Fruit fly (Drosophila melanogaster): ENCODE measurements around the gene alpha-Est10.

Gene alpha-Est10

DNA sequence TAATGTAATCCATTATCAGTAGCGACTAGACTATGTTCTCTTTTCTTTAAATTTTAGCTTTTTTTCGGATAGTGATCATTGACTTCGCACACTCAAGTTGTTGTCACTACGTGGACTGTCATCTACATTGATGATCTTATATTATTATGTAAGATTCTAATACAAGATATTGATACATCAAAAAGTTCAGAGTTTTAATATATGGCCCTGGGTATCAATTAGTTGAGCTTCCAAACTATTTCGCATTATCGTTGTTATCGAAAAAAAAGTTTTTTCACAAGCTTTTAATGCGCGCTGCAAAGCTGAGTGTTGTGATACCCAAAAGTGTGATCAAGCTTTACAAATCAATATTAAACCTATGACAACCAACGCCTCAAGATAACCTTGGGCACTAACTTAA, 1.5 kb downstream of the alpha-Est10 start (continued):
- no peak for TF ChIP-seq Trl (optimal IDR thresholded peaks at IDR 0.05)
- no peak for TF ChIP-seq Trl (GFP tag; optimal IDR thresholded peaks at IDR 0.05)
- TF ChIP-seq Spps (tag; optimal IDR thresholded peaks at IDR 0.05) = no peak
- TF ChIP-seq CG30020 (tag; optimal IDR thresholded peaks at IDR 0.05) = no peak
- no peak for TF ChIP-seq HLH3B (GFP tag; IDR thresholded peaks at IDR 0.05)
- peak; percentile 12; the same call in 1 of the 2 replicates for TF ChIP-seq CG32532 (GFP tag; IDR thresholded peaks at IDR 0.05)
- peak; percentile 9 for TF ChIP-seq CG15514 (GFP tag; optimal IDR thresholded peaks at IDR 0.05)
- TF ChIP-seq NFAT (GFP tag; IDR thresholded peaks at IDR 0.05) = peak; percentile 53; the same call in 1 of the 2 replicates
- TF ChIP-seq dan (GFP tag; IDR thresholded peaks at IDR 0.05) = no peak
- TF ChIP-seq p53 (GFP tag; optimal IDR thresholded peaks at IDR 0.05) = no peak
- TF ChIP-seq BtbVII (GFP tag; optimal IDR thresholded peaks at IDR 0.05) = no peak
- TF ChIP-seq CG11398 (GFP tag; optimal IDR thresholded peaks at IDR 0.05) = no peak
- TF ChIP-seq bsh (GFP tag; optimal IDR thresholded peaks at IDR 0.05) = no peak
- TF ChIP-seq MESR4 (GFP tag; optimal IDR thresholded peaks at IDR 0.05) = no peak
- no peak for TF ChIP-seq kni (GFP tag; optimal IDR thresholded peaks at IDR 0.05)
- TF ChIP-seq jumu (GFP tag; optimal IDR thresholded peaks at IDR 0.05) = no peak
- TF ChIP-seq zfh2 (GFP tag; optimal IDR thresholded peaks at IDR 0.05) = no peak
- TF ChIP-seq gro (GFP tag; optimal IDR thresholded peaks at IDR 0.05) = peak; percentile 67
- TF ChIP-seq crc (GFP tag; optimal IDR thresholded peaks at IDR 0.05) = no peak
- peak; percentile 23 for TF ChIP-seq unpg (GFP tag; optimal IDR thresholded peaks at IDR 0.05)
- no peak for TF ChIP-seq hth (optimal IDR thresholded peaks at IDR 0.05)
- TF ChIP-seq chif (GFP tag; optimal IDR thresholded peaks at IDR 0.05) = no peak
- TF ChIP-seq bowl (GFP tag; IDR thresholded peaks at IDR 0.05) = no peak
- TF ChIP-seq lola (GFP tag; optimal IDR thresholded peaks at IDR 0.05) = no peak
- peak; percentile 61 for TF ChIP-seq slbo (GFP tag; IDR thresholded peaks at IDR 0.05)
- TF ChIP-seq CG4424 (GFP tag; optimal IDR thresholded peaks at IDR 0.05) = peak; percentile 16
- TF ChIP-seq nerfin-2 (GFP tag; IDR thresholded peaks at IDR 0.05; ENCODE audit: partially characterized antibody) = peak; percentile 78
- peak; percentile 47; the same call in 1 of the 3 replicates for TF ChIP-seq ci (GFP tag; IDR thresholded peaks at IDR 0.05)
- TF ChIP-seq Meics (GFP tag; optimal IDR thresholded peaks at IDR 0.05) = peak; percentile 26
- TF ChIP-seq Asciz (GFP tag; optimal IDR thresholded peaks at IDR 0.05) = no peak
- TF ChIP-seq CG14965 (GFP tag; optimal IDR thresholded peaks at IDR 0.05; ENCODE audit: borderline replicate concordance) = no peak
- TF ChIP-seq Fer1 (GFP tag; optimal IDR thresholded peaks at IDR 0.05) = no peak
- no peak for TF ChIP-seq CG10565 (GFP tag; optimal IDR thresholded peaks at IDR 0.05)
- TF ChIP-seq CG2712 (tag; optimal IDR thresholded peaks at IDR 0.05) = no peak
- TF ChIP-seq ems (GFP tag; optimal IDR thresholded peaks at IDR 0.05) = peak; percentile 23
- TF ChIP-seq CG9727 (GFP tag; optimal IDR thresholded peaks at IDR 0.05) = peak; percentile 4
- no peak for TF ChIP-seq ham (GFP tag; IDR thresholded peaks at IDR 0.05)
- no peak for TF ChIP-seq h (optimal IDR thresholded peaks at IDR 0.05)
- no peak for TF ChIP-seq CG10274 (GFP tag; optimal IDR thresholded peaks at IDR 0.05)
- no peak for TF ChIP-seq Mrtf (GFP tag; IDR thresholded peaks at IDR 0.05)
- TF ChIP-seq CG1529 (GFP tag; optimal IDR thresholded peaks at IDR 0.05) = no peak
- no peak for TF ChIP-seq CG12942 (GFP tag; optimal IDR thresholded peaks at IDR 0.05)
- peak; percentile 62 for TF ChIP-seq CG16813 (GFP tag; IDR thresholded peaks at IDR 0.05; ENCODE audit: partially characterized antibody)
- peak; percentile 24 for TF ChIP-seq CG1602 (GFP tag; optimal IDR thresholded peaks at IDR 0.05)
- TF ChIP-seq CG15269 (tag; optimal IDR thresholded peaks at IDR 0.05) = peak; percentile 41
- TF ChIP-seq Dek (tag; optimal IDR thresholded peaks at IDR 0.05) = peak; percentile 30
- no peak for TF ChIP-seq dmrt11E (tag; optimal IDR thresholded peaks at IDR 0.05)
- no peak for TF ChIP-seq CG6272 (GFP tag; IDR thresholded peaks at IDR 0.05)
- TF ChIP-seq nerfin-1 (tag; optimal IDR thresholded peaks at IDR 0.05) = no peak
- no peak for TF ChIP-seq Dip2 (GFP tag; IDR thresholded peaks at IDR 0.05)
- TF ChIP-seq lilli (GFP tag; optimal IDR thresholded peaks at IDR 0.05) = peak; percentile 47
- TF ChIP-seq Six4 (GFP tag; optimal IDR thresholded peaks at IDR 0.05) = no peak
